Fruit fly (Drosophila melanogaster): ENCODE data around the gene CG8112.

The CG8112 gene

dm6 chr3R:8664699-8665340 is 47.9 kb upstream of the CG8112 start:
- TF ChIP-seq Abd-B (GFP tag; optimal IDR thresholded peaks at IDR 0.05): no peak
- no peak for TF ChIP-seq foxo (GFP tag; optimal IDR thresholded peaks at IDR 0.05)
- TF ChIP-seq brk (GFP tag; optimal IDR thresholded peaks at IDR 0.05): no peak
- no peak for TF ChIP-seq Dfd (GFP tag; optimal IDR thresholded peaks at IDR 0.05)
- no peak for TF ChIP-seq Rel (GFP tag; optimal IDR thresholded peaks at IDR 0.05)
- TF ChIP-seq Rel (tag; optimal IDR thresholded peaks at IDR 0.05): no peak
- TF ChIP-seq sage (GFP tag; optimal IDR thresholded peaks at IDR 0.05): no peak
- no peak for TF ChIP-seq Myc (optimal IDR thresholded peaks at IDR 0.05)
- no peak for TF ChIP-seq CrebA (GFP tag; optimal IDR thresholded peaks at IDR 0.05; ENCODE audit: borderline replicate concordance)
- no peak for TF ChIP-seq dsf (GFP tag; optimal IDR thresholded peaks at IDR 0.05; ENCODE audit: borderline replicate concordance)
- no peak for TF ChIP-seq woc (GFP tag; optimal IDR thresholded peaks at IDR 0.05)
- TF ChIP-seq psq (GFP tag; optimal IDR thresholded peaks at IDR 0.05): no peak
- TF ChIP-seq N (GFP tag; optimal IDR thresholded peaks at IDR 0.05): no peak
- TF ChIP-seq sv (GFP tag; optimal IDR thresholded peaks at IDR 0.05): no peak
- no peak for TF ChIP-seq h (GFP tag; optimal IDR thresholded peaks at IDR 0.05)
- no peak for TF ChIP-seq dl (GFP tag; optimal IDR thresholded peaks at IDR 0.05; ENCODE audit: insufficient read depth in 1 of 2, partially characterized antibody in 2 of 2)

DNA sequence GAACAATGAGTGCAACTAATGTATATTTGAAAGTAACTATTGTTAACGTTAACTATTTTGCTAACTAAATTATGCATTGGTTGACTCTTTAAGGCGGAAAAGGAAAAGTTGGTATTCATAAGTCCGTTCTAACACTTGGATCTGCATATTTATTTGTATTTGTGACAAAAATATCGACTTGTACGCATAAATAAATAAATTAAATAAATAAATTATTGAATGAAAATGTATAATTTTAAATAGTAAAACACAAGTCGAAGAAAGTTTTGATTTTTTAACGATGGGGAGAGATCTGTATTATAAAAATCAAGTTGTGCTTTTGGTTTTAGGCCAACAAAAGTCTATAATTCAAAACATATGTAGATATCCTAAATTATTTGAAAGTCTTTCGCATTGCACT is 45.2 kb upstream of the CG8112 start, which contains the start of gene CG8036:
Gene CG8036, plus strand, starts transcription at position 301 of the 400 bp plus-strand sequence.
- TF ChIP-seq Hr78 (GFP tag; optimal IDR thresholded peaks at IDR 0.05) (no peak), sage (GFP tag; optimal IDR thresholded peaks at IDR 0.05) (no peak), CrebA (GFP tag; optimal IDR thresholded peaks at IDR 0.05; ENCODE audit: borderline replicate concordance) (no peak), sv (GFP tag; optimal IDR thresholded peaks at IDR 0.05) (no peak), h (GFP tag; optimal IDR thresholded peaks at IDR 0.05) (no peak)

- peak in 1 of 2 experiments; percentile 4 for TF ChIP-seq dl (GFP tag; optimal IDR thresholded peaks at IDR 0.05; ENCODE audit: insufficient read depth in 1 of 2, partially characterized antibody in 2 of 2)
- TF ChIP-seq sv (GFP tag; optimal IDR thresholded peaks at IDR 0.05): no peak
These were observed 44.5 kb upstream of the CG8112 start for dm6 chr3R:8668024-8668856.

DNA sequence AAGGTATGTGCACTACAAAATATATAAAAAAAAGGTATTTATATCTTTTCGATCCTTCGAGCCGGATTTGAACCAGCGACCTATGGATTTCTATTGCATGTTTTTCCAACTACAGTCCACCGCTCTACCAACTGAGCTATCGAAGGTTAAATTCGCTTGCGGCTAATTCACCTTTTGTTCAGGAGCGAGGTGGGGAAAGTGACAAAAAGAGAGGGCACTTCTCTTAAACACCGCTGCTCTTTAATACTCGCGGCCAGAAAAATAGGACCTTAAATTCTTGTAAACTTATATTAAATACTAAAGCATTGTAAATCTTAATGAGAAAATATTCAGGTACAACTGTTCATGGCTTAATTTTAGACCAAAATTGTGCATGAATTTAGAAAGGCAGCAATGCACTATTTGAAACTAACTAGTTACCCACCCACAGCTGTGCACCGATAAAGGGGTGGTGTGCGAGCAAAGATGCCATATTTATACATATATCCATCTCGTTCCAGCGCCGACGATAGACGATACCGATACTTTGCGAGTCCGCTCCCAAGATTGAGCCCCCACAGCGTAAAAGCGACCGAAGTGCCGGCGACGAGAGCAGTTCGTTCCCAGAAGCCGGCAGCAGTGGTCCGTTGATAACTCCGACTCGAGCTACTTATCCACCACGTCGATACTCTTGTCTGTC is 43.6 kb upstream of the CG8112 start:
- TF ChIP-seq foxo (GFP tag; optimal IDR thresholded peaks at IDR 0.05) (peak; percentile 92 to 99), Sp1 (GFP tag; optimal IDR thresholded peaks at IDR 0.05) (peak; percentile 97), Abd-B (GFP tag; optimal IDR thresholded peaks at IDR 0.05) (no peak), Hr83 (GFP tag; optimal IDR thresholded peaks at IDR 0.05; ENCODE audit: poor library complexity, severe bottlenecking) (peak; percentile 10), Hnf4 (GFP tag; optimal IDR thresholded peaks at IDR 0.05) (peak; percentile 97), Rel (GFP tag; optimal IDR thresholded peaks at IDR 0.05) (peak; percentile 88), Rel (tag; optimal IDR thresholded peaks at IDR 0.05) (peak; percentile 86), HLH106 (tag; optimal IDR thresholded peaks at IDR 0.05) (peak; percentile 96), lola (GFP tag; optimal IDR thresholded peaks at IDR 0.05) (no peak), rgr (GFP tag; optimal IDR thresholded peaks at IDR 0.05) (peak; percentile 98), ey (GFP tag; optimal IDR thresholded peaks at IDR 0.05) (peak; percentile 98), Dfd (GFP tag; optimal IDR thresholded peaks at IDR 0.05) (no peak), dl (GFP tag; optimal IDR thresholded peaks at IDR 0.05; ENCODE audit: insufficient read depth in 1 of 2, partially characterized antibody in 2 of 2) (peak in 1 of 2 experiments; percentile 16), br (GFP tag; optimal IDR thresholded peaks at IDR 0.05) (peak; percentile 98), CG9705 (GFP tag; optimal IDR thresholded peaks at IDR 0.05) (peak; percentile 92), dsf (GFP tag; optimal IDR thresholded peaks at IDR 0.05; ENCODE audit: borderline replicate concordance) (peak; percentile 85), fru (GFP tag; optimal IDR thresholded peaks at IDR 0.05) (peak; percentile 98), usp (GFP tag; optimal IDR thresholded peaks at IDR 0.05) (no peak), Dif (GFP tag; optimal IDR thresholded peaks at IDR 0.05; ENCODE audit: partially characterized antibody) (peak; percentile 80), Myc (optimal IDR thresholded peaks at IDR 0.05) (peak; percentile 17), pan (optimal IDR thresholded peaks at IDR 0.05) (no peak), Hr78 (GFP tag; optimal IDR thresholded peaks at IDR 0.05) (no peak), N (GFP tag; optimal IDR thresholded peaks at IDR 0.05) (no peak), tai (GFP tag; optimal IDR thresholded peaks at IDR 0.05) (no peak), CG32264 (GFP tag; optimal IDR thresholded peaks at IDR 0.05) (peak; percentile 93), brk (GFP tag; optimal IDR thresholded peaks at IDR 0.05) (peak; percentile 96), psq (GFP tag; optimal IDR thresholded peaks at IDR 0.05) (peak; percentile 94), sv (GFP tag; optimal IDR thresholded peaks at IDR 0.05) (peak; percentile 96), CrebA (GFP tag; optimal IDR thresholded peaks at IDR 0.05; ENCODE audit: borderline replicate concordance) (peak; percentile 96), sage (GFP tag; optimal IDR thresholded peaks at IDR 0.05) (peak; percentile 95), Vsx2 (GFP tag; optimal IDR thresholded peaks at IDR 0.05; ENCODE audit: partially characterized antibody) (no peak), jim (GFP tag; optimal IDR thresholded peaks at IDR 0.05) (no peak), Jra (GFP tag; optimal IDR thresholded peaks at IDR 0.05) (peak; percentile 95), dmrt93B (GFP tag; optimal IDR thresholded peaks at IDR 0.05) (peak; percentile 89), GATAd (GFP tag; optimal IDR thresholded peaks at IDR 0.05) (no peak), woc (GFP tag; optimal IDR thresholded peaks at IDR 0.05) (peak; percentile 98)
